Fruit fly (Drosophila melanogaster): Measurements from ENCODE around the gene aub.

- TF ChIP-seq psq (optimal IDR thresholded peaks at IDR 0.05) (no peak), h (optimal IDR thresholded peaks at IDR 0.05) (no peak), insv (optimal IDR thresholded peaks at IDR 0.05) (no peak), Sin3A (optimal IDR thresholded peaks at IDR 0.05) (no peak), ttk (optimal IDR thresholded peaks at IDR 0.05) (no peak), Myc (optimal IDR thresholded peaks at IDR 0.05) (no peak)
Measured at dm6 chr2L:11014018-11014611, 12.8 kb upstream of the aub start.
